Worm (Caenorhabditis elegans) whole organism, midembryonic: Measurements from ENCODE around the gene nspg-9.

Source experiments
- T22C8.4 ChIP-seq: fragments of 200-800 bp; sonication (Bioruptor generic); IDR thresholded peaks from 2 replicates; pipeline ENCODE4 v1.3.6; 2022; ENCODE audit warnings: missing genetic modification characterization, missing compliant biosample characterization
- cog-1 ChIP-seq: sonication (generic microtip); optimal IDR thresholded peaks from 2 replicates; lab custom pipeline; 2016; ENCODE audit warnings: missing genetic modification characterization, missing compliant biosample characterization
- flt-1 ChIP-seq: fragments of 200-800 bp; sonication (Bioruptor generic); IDR thresholded peaks from 2 replicates; pipeline ENCODE4 v1.3.6; 2022; ENCODE audit warnings: missing genetic modification characterization, missing compliant biosample characterization
- klf-2 ChIP-seq: fragments of 200-800 bp; sonication (Bioruptor generic); conservative IDR thresholded peaks from 2 replicates; pipeline ENCODE4 v1.3.6; 2022; ENCODE audit warnings: missing genetic modification reagents, missing genetic modification characterization, missing compliant biosample characterization
- med-1 ChIP-seq: sonication (generic microtip); optimal IDR thresholded peaks from 2 replicates; lab custom pipeline; 2017; ENCODE audit warnings: missing genetic modification characterization, mild to moderate bottlenecking, missing compliant biosample characterization, antibody characterized with exemption, missing genetic modification reagents; ENCODE audit not compliant: insufficient read depth
- ref-1 ChIP-seq: fragments of 200-800 bp; sonication (Bioruptor generic); conservative IDR thresholded peaks from 2 replicates; pipeline ENCODE4 v1.3.6; 2022; ENCODE audit warnings: missing genetic modification reagents, missing genetic modification characterization, missing compliant biosample characterization
- tab-1 ChIP-seq: fragments of 200-800 bp; sonication (Bioruptor generic); IDR thresholded peaks from 2 replicates; pipeline ENCODE4 v1.3.6; 2022; ENCODE audit warnings: missing genetic modification characterization, missing compliant biosample characterization
- ztf-23 ChIP-seq: fragments of 200-800 bp; sonication (Bioruptor generic); IDR thresholded peaks from 2 replicates; pipeline ENCODE4 v1.3.6; 2022; ENCODE audit warnings: missing genetic modification reagents, missing genetic modification characterization, missing compliant biosample characterization
- ztf-29 ChIP-seq: fragments of 200-800 bp; sonication (Bioruptor generic); IDR thresholded peaks from 2 replicates; pipeline ENCODE4 v1.3.6; 2022; ENCODE audit warnings: missing genetic modification reagents, missing genetic modification characterization, missing compliant biosample characterization

The nspg-9 gene

ce11 chrIV:14481984-14482383 is 25.3 kb downstream of the nspg-9 start, which contains the start of gene Y57G11A.4:
Y57G11A.4 (plus strand) TSS chrIV:14482284.
- TF ChIP-seq T22C8.4 (no peak), med-1 (GFP tag; lab: Kevin White, UChicago) (no peak), cog-1 (tag; lab: Kevin White, UChicago) (no peak), klf-2 (GFP tag; lab: Robert Waterston, UW) (no peak), ref-1 (no peak), flt-1 (GFP tag; lab: Robert Waterston, UW) (no peak), tab-1 (GFP tag; lab: Robert Waterston, UW) (no peak), ztf-23 (GFP tag; lab: Robert Waterston, UW) (no peak), ztf-29 (GFP tag; lab: Robert Waterston, UW) (no peak)

ce11 chrIV:14483427-14483826 is 26.7 kb downstream of the nspg-9 start:
- TF ChIP-seq ztf-23 (GFP tag; lab: Robert Waterston, UW) = no peak
- TF ChIP-seq T22C8.4 = no peak
- no peak for TF ChIP-seq klf-2 (GFP tag; lab: Robert Waterston, UW)
- TF ChIP-seq med-1 (GFP tag; lab: Kevin White, UChicago) = no peak
- TF ChIP-seq cog-1 (tag; lab: Kevin White, UChicago) = no peak
- TF ChIP-seq ref-1 = no peak
- no peak for TF ChIP-seq flt-1 (GFP tag; lab: Robert Waterston, UW)
- TF ChIP-seq ztf-29 (GFP tag; lab: Robert Waterston, UW) = no peak
- TF ChIP-seq tab-1 (GFP tag; lab: Robert Waterston, UW) = no peak

- TF ChIP-seq med-1 (GFP tag; lab: Kevin White, UChicago) = no peak
- no peak for TF ChIP-seq ztf-29 (GFP tag; lab: Robert Waterston, UW)
- no peak for TF ChIP-seq ztf-23 (GFP tag; lab: Robert Waterston, UW)
- TF ChIP-seq cog-1 (tag; lab: Kevin White, UChicago) = no peak
- no peak for TF ChIP-seq tab-1 (GFP tag; lab: Robert Waterston, UW)
- TF ChIP-seq ref-1 = no peak
- TF ChIP-seq flt-1 (GFP tag; lab: Robert Waterston, UW) = no peak
- TF ChIP-seq klf-2 (GFP tag; lab: Robert Waterston, UW) = no peak
- TF ChIP-seq T22C8.4 = no peak
These were observed 34.4 kb downstream of the nspg-9 start for ce11 chrIV:14491135-14491534.

- no peak for TF ChIP-seq ztf-23 (GFP tag; lab: Robert Waterston, UW)
- TF ChIP-seq med-1 (GFP tag; lab: Kevin White, UChicago) = no peak
- no peak for TF ChIP-seq tab-1 (GFP tag; lab: Robert Waterston, UW)
- TF ChIP-seq klf-2 (GFP tag; lab: Robert Waterston, UW) = no peak
- no peak for TF ChIP-seq T22C8.4
- TF ChIP-seq cog-1 (tag; lab: Kevin White, UChicago) = no peak
- no peak for TF ChIP-seq ztf-29 (GFP tag; lab: Robert Waterston, UW)
These were observed 38.8 kb downstream of the nspg-9 start for ce11 chrIV:14495474-14495873.

ce11 chrIV:14496494-14496893 is 39.8 kb downstream of the nspg-9 start:
- no peak for TF ChIP-seq med-1 (GFP tag; lab: Kevin White, UChicago)
- TF ChIP-seq ztf-29 (GFP tag; lab: Robert Waterston, UW) = no peak
- no peak for TF ChIP-seq tab-1 (GFP tag; lab: Robert Waterston, UW)
- TF ChIP-seq cog-1 (tag; lab: Kevin White, UChicago) = peak; percentile 48
- TF ChIP-seq ref-1 = no peak
- TF ChIP-seq T22C8.4 = no peak
- TF ChIP-seq klf-2 (GFP tag; lab: Robert Waterston, UW) = no peak
- peak; percentile 64; the same call in 1 of the 2 replicates for TF ChIP-seq ztf-23 (GFP tag; lab: Robert Waterston, UW)
- TF ChIP-seq flt-1 (GFP tag; lab: Robert Waterston, UW) = no peak

ce11 chrIV:14505066-14505465 is 48.4 kb downstream of the nspg-9 start, which contains the start of gene tag-273:
tag-273 (minus strand) TSS chrIV:14505166.
- TF ChIP-seq ztf-23 (GFP tag; lab: Robert Waterston, UW) = no peak
- no peak for TF ChIP-seq med-1 (GFP tag; lab: Kevin White, UChicago)
- TF ChIP-seq ref-1 = no peak
- no peak for TF ChIP-seq flt-1 (GFP tag; lab: Robert Waterston, UW)
- TF ChIP-seq tab-1 (GFP tag; lab: Robert Waterston, UW) = no peak
- no peak for TF ChIP-seq T22C8.4
- no peak for TF ChIP-seq klf-2 (GFP tag; lab: Robert Waterston, UW)

- TF ChIP-seq cog-1 (tag; lab: Kevin White, UChicago) (no peak), med-1 (GFP tag; lab: Kevin White, UChicago) (no peak), ref-1 (no peak), klf-2 (GFP tag; lab: Robert Waterston, UW) (no peak), ztf-29 (GFP tag; lab: Robert Waterston, UW) (no peak), T22C8.4 (no peak), tab-1 (GFP tag; lab: Robert Waterston, UW) (no peak), ztf-23 (GFP tag; lab: Robert Waterston, UW) (no peak), flt-1 (GFP tag; lab: Robert Waterston, UW) (no peak)
These were observed 49.3 kb downstream of the nspg-9 start for ce11 chrIV:14506042-14506441.

- TF ChIP-seq ztf-23 (GFP tag; lab: Robert Waterston, UW) (no peak), ztf-29 (GFP tag; lab: Robert Waterston, UW) (no peak), ref-1 (no peak), klf-2 (GFP tag; lab: Robert Waterston, UW) (no peak), T22C8.4 (no peak), tab-1 (GFP tag; lab: Robert Waterston, UW) (no peak)
These were observed 50.3 kb downstream of the nspg-9 start for ce11 chrIV:14506995-14507394.

ce11 chrIV:14512405-14512804 is 55.7 kb downstream of the nspg-9 start, which contains the start of gene Y57G11A.5:
Y57G11A.5 (minus strand) TSS chrIV:14512505.
- TF ChIP-seq ztf-23 (GFP tag; lab: Robert Waterston, UW) = no peak
- no peak for TF ChIP-seq med-1 (GFP tag; lab: Kevin White, UChicago)
- no peak for TF ChIP-seq tab-1 (GFP tag; lab: Robert Waterston, UW)
- no peak for TF ChIP-seq cog-1 (tag; lab: Kevin White, UChicago)
- no peak for TF ChIP-seq ztf-29 (GFP tag; lab: Robert Waterston, UW)
- no peak for TF ChIP-seq klf-2 (GFP tag; lab: Robert Waterston, UW)
- no peak for TF ChIP-seq flt-1 (GFP tag; lab: Robert Waterston, UW)
- no peak for TF ChIP-seq T22C8.4
- no peak for TF ChIP-seq ref-1
